Worm (Caenorhabditis elegans) whole organism, young adult: ENCODE data around the gene F13E9.13.

Experiments used
- C17E4.6 ChIP-seq: fragments of 200-800 bp; sonication (Bioruptor generic); IDR thresholded peaks from 2 replicates; pipeline ENCODE4 v1.3.6; 2022; ENCODE audit warnings: missing genetic modification reagents, missing genetic modification characterization, missing compliant biosample characterization
- ama-1 ChIP-seq, 3 experiments: fragments of 150-350 bp in 1 of 3; sonication (generic microtip) in 2 of 3; optimal IDR thresholded peaks; 2 replicates each; lab custom pipeline; 2014 to 2018; ENCODE audit warnings: missing biosample characterization in 2 of 3, missing genetic modification characterization in 2 of 3, missing genetic modification reagents in 2 of 3
- ccch-3 ChIP-seq: fragments of 200-800 bp; sonication (Bioruptor generic); optimal IDR thresholded peaks from 2 replicates; lab custom pipeline; 2018; ENCODE audit warnings: mild to moderate bottlenecking, missing genetic modification characterization, missing compliant biosample characterization
- ceh-100 ChIP-seq: fragments of 200-800 bp; sonication (Bioruptor generic); IDR thresholded peaks from 2 replicates; pipeline ENCODE4 v1.3.6; 2022; ENCODE audit warnings: missing genetic modification reagents, missing genetic modification characterization, missing compliant biosample characterization
- chd-7 ChIP-seq: sonication (generic microtip); optimal IDR thresholded peaks from 2 replicates; lab custom pipeline; 2016; ENCODE audit warnings: mild to moderate bottlenecking, missing genetic modification characterization, moderate library complexity, missing compliant biosample characterization
- unc-62 ChIP-seq: fragments of 150-350 bp; optimal IDR thresholded peaks from 2 replicates; lab custom pipeline; 2014; ENCODE audit warnings: missing biosample characterization, missing genetic modification reagents, missing genetic modification characterization

DNA sequence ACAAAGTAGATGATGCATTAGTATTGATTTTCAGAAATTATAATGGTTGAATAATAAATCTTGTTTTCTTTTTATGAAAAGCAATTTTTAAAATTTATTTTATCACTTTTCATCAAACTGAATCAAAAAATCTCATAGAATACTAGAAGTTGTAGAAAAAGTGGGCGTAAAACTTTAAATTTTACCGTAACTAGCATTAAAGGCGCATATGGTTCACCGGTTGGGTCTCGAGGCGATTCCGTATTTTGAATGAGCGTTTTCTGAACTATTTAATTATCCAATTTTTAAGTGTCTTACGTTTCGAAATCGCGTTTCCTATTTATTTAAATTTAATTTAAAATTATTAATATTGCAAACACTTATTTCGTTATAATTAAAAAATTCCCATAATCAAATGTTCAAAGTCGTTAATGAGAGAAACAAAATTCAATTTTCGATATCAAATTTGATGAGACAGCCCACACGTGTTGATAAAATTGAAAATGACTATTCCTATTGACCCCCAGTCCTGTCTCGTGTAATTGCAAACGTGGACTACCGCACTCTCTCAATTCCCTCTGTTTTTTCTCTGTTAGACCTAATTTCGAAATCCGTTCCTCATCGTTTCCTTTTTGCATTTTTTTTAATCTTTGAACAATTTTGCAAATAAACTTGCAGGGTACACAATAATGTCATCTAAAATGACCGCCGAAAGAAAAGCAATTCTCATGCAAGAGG, 22.9 kb upstream of the F13E9.13 start, which contains the start of the genes T11G6.2 and hars-1:
- TF ChIP-seq ama-1 (optimal IDR thresholded peaks at IDR 0.05; lab: Kevin White, UChicago) (no peak), ama-1 (GFP tag; optimal IDR thresholded peaks at IDR 0.05; lab: Kevin White, UChicago) (no peak), ceh-100 (GFP tag; lab: Robert Waterston, UW) (no peak), chd-7 (no peak), ccch-3 (GFP tag; lab: Kevin White, UChicago) (no peak), unc-62 (GFP tag; lab: Kevin White, UChicago) (no peak), C17E4.6 (GFP tag; lab: Robert Waterston, UW) (no peak)
